Fruit fly (Drosophila melanogaster) whole organism, embryonic: ENCODE results near the gene Adsl.

Experiments used
- CG10274 ChIP-seq: fragments of 200-800 bp; sonication (Bioruptor generic); optimal IDR thresholded peaks from 3 replicates; lab custom pipeline; 2017; ENCODE audit warnings: missing biosample characterization, mild to moderate bottlenecking, missing genetic modification characterization
- CG10654 ChIP-seq: fragments of 200-800 bp; sonication (Bioruptor generic); optimal IDR thresholded peaks from 2 replicates; lab custom pipeline; 2016; ENCODE audit warnings: missing biosample characterization, missing genetic modification characterization
- CG11398 ChIP-seq: fragments of 200-800 bp; sonication (Bioruptor generic); optimal IDR thresholded peaks from 2 replicates; lab custom pipeline; 2016; ENCODE audit warnings: missing biosample characterization, missing genetic modification characterization
- CG11504 ChIP-seq: fragments of 200-800 bp; sonication (Bioruptor generic); optimal IDR thresholded peaks from 3 replicates; lab custom pipeline; 2019; ENCODE audit warnings: missing biosample characterization, mild to moderate bottlenecking, missing genetic modification characterization, moderate library complexity
- CG12236 ChIP-seq: fragments of 200-800 bp; sonication (Bioruptor generic); optimal IDR thresholded peaks from 2 replicates; lab custom pipeline; 2016; ENCODE audit warnings: missing biosample characterization, missing genetic modification characterization
- CG12391 ChIP-seq: fragments of 200-800 bp; sonication (Bioruptor generic); optimal IDR thresholded peaks from 3 replicates; lab custom pipeline; 2018; ENCODE audit warnings: missing biosample characterization, mild to moderate bottlenecking, missing genetic modification characterization, moderate library complexity
- CG15601 ChIP-seq: fragments of 200-800 bp; sonication (Bioruptor generic); optimal IDR thresholded peaks from 3 replicates; lab custom pipeline; 2019; ENCODE audit warnings: missing biosample characterization, mild to moderate bottlenecking, missing genetic modification characterization, moderate library complexity
- CG17328 ChIP-seq: fragments of 200-800 bp; sonication (Bioruptor generic); IDR thresholded peaks from 2 replicates; pipeline ENCODE4 v1.3.6; 2022; ENCODE audit warnings: missing biosample characterization, missing genetic modification characterization
- CG17361 ChIP-seq: fragments of 200-800 bp; sonication (Bioruptor generic); IDR thresholded peaks from 3 replicates; pipeline ENCODE4 v1.3.6; 2022; ENCODE audit warnings: missing biosample characterization, missing genetic modification characterization
- CG1792 ChIP-seq: fragments of 200-800 bp; sonication (Bioruptor generic); optimal IDR thresholded peaks from 2 replicates; lab custom pipeline; 2016; ENCODE audit warnings: missing biosample characterization, missing genetic modification characterization
- CG18619 ChIP-seq: fragments of 200-800 bp; sonication (Bioruptor generic); optimal IDR thresholded peaks from 3 replicates; lab custom pipeline; 2017; ENCODE audit warnings: missing biosample characterization, mild to moderate bottlenecking, missing genetic modification characterization
- CG30020 ChIP-seq: fragments of 200-800 bp; optimal IDR thresholded peaks from 2 replicates; lab custom pipeline; 2019; ENCODE audit warnings: missing biosample characterization, mild to moderate bottlenecking, missing genetic modification characterization, moderate library complexity
- CG34376 ChIP-seq: fragments of 200-800 bp; sonication (Bioruptor generic); optimal IDR thresholded peaks from 2 replicates; lab custom pipeline; 2018; ENCODE audit warnings: missing biosample characterization, mild to moderate bottlenecking, missing genetic modification characterization
- CG3847 ChIP-seq: fragments of 200-800 bp; sonication (Bioruptor generic); IDR thresholded peaks from 2 replicates; pipeline ENCODE4 v1.3.6; 2022; ENCODE audit warnings: missing biosample characterization, missing genetic modification characterization
- CG4820 ChIP-seq: fragments of 200-800 bp; sonication (Bioruptor generic); optimal IDR thresholded peaks from 3 replicates; lab custom pipeline; 2016; ENCODE audit warnings: missing biosample characterization, missing genetic modification characterization
- CG7963 ChIP-seq: fragments of 200-800 bp; sonication (Bioruptor generic); IDR thresholded peaks from 3 replicates; pipeline ENCODE4 v1.3.6; 2022; ENCODE audit warnings: missing biosample characterization, missing genetic modification characterization; ENCODE audit not compliant: partially characterized antibody
- CG8281 ChIP-seq: fragments of 200-800 bp; sonication (Bioruptor generic); optimal IDR thresholded peaks from 2 replicates; lab custom pipeline; 2018; ENCODE audit warnings: missing biosample characterization, mild to moderate bottlenecking, missing genetic modification characterization, moderate library complexity
- CG8359 ChIP-seq: fragments of 200-800 bp; sonication (Bioruptor generic); optimal IDR thresholded peaks from 2 replicates; lab custom pipeline; 2017; ENCODE audit warnings: missing biosample characterization, mild to moderate bottlenecking, missing genetic modification characterization, borderline replicate concordance
- CG8765 ChIP-seq: fragments of 200-800 bp; sonication (Bioruptor generic); IDR thresholded peaks from 2 replicates; pipeline ENCODE4 v1.3.6; 2022; ENCODE audit warnings: missing biosample characterization, missing genetic modification characterization
- CG9609 ChIP-seq: fragments of 200-800 bp; sonication (Bioruptor generic); optimal IDR thresholded peaks from 3 replicates; lab custom pipeline; 2016; ENCODE audit warnings: missing biosample characterization, missing genetic modification characterization
- Dfd ChIP-seq, 2 experiments: fragments of >200 bp; optimal IDR thresholded peaks; 2 replicates each; lab custom pipeline; 2017; ENCODE audit warnings: missing biosample characterization in 2 of 2, missing genetic modification characterization in 2 of 2
- Gsc ChIP-seq: fragments of 200-800 bp; sonication (Bioruptor generic); IDR thresholded peaks from 2 replicates; pipeline ENCODE4 v1.3.6; 2022; ENCODE audit warnings: missing biosample characterization, missing genetic modification characterization
- HLH54F ChIP-seq: fragments of 200-800 bp; sonication (Bioruptor generic); optimal IDR thresholded peaks from 3 replicates; lab custom pipeline; 2016; ENCODE audit warnings: missing biosample characterization, missing genetic modification characterization
- Mrtf ChIP-seq: fragments of 200-800 bp; sonication (Bioruptor generic); IDR thresholded peaks from 3 replicates; pipeline ENCODE4 v1.3.6; 2022; ENCODE audit warnings: missing biosample characterization, missing genetic modification characterization
- Neu2 ChIP-seq: fragments of 200-800 bp; sonication (Bioruptor generic); optimal IDR thresholded peaks from 3 replicates; lab custom pipeline; 2016; ENCODE audit warnings: missing biosample characterization, missing genetic modification characterization, borderline replicate concordance
- Nf-YA ChIP-seq: fragments of 200-800 bp; sonication (Bioruptor generic); IDR thresholded peaks from 2 replicates; pipeline ENCODE4 v1.3.6; 2022; ENCODE audit warnings: missing biosample characterization, missing genetic modification characterization
- Stat92E ChIP-seq, 3 experiments: fragments of >200 bp in 2 of 3; fragments of 200-800 bp in 1 of 3; sonication (Bioruptor generic) in 1 of 3; optimal IDR thresholded peaks; 2 replicates each; lab custom pipeline; 2017 to 2019; ENCODE audit warnings: missing biosample characterization in 3 of 3, missing genetic modification characterization in 3 of 3, mild to moderate bottlenecking in 1 of 3, moderate library complexity in 1 of 3
- TFAM ChIP-seq: fragments of 200-800 bp; sonication (Bioruptor generic); optimal IDR thresholded peaks from 2 replicates; lab custom pipeline; 2017; ENCODE audit warnings: missing biosample characterization, missing genetic modification characterization, inconsistent platforms
- Xrp1 ChIP-seq: fragments of 200-800 bp; sonication (Bioruptor generic); IDR thresholded peaks from 2 replicates; pipeline ENCODE4 v1.3.6; 2022; ENCODE audit warnings: missing biosample characterization, missing genetic modification characterization
- ash1 ChIP-seq: fragments of 200-800 bp; sonication (Bioruptor generic); optimal IDR thresholded peaks from 2 replicates; lab custom pipeline; 2018; ENCODE audit warnings: missing biosample characterization, mild to moderate bottlenecking, missing genetic modification characterization
- chinmo ChIP-seq: fragments of 200-800 bp; sonication (Bioruptor generic); IDR thresholded peaks from 4 replicates; pipeline ENCODE4 v1.3.6; 2022; ENCODE audit warnings: missing biosample characterization, missing genetic modification characterization; ENCODE audit not compliant: partially characterized antibody
- chm ChIP-seq: fragments of 200-800 bp; sonication (Bioruptor generic); IDR thresholded peaks from 2 replicates; pipeline ENCODE4 v1.3.6; 2022; ENCODE audit warnings: missing biosample characterization, missing genetic modification characterization
- croc ChIP-seq: fragments of 200-800 bp; sonication (Bioruptor generic); conservative IDR thresholded peaks from 3 replicates; pipeline ENCODE4 v1.3.6; 2022; ENCODE audit warnings: missing biosample characterization, missing genetic modification characterization
- dysf ChIP-seq: fragments of 200-800 bp; sonication (Bioruptor generic); IDR thresholded peaks from 3 replicates; pipeline ENCODE4 v1.3.6; 2022; ENCODE audit warnings: missing biosample characterization, missing genetic modification characterization
- grau ChIP-seq: fragments of 200-800 bp; optimal IDR thresholded peaks from 3 replicates; lab custom pipeline; 2019; ENCODE audit warnings: missing biosample characterization, mild to moderate bottlenecking, missing genetic modification characterization, moderate library complexity
- gt ChIP-seq: fragments of 200-800 bp; sonication (Bioruptor generic); IDR thresholded peaks from 2 replicates; pipeline ENCODE4 v1.3.6; 2022; ENCODE audit warnings: missing biosample characterization, missing genetic modification characterization
- her ChIP-seq: fragments of 200-800 bp; sonication (Bioruptor generic); optimal IDR thresholded peaks from 2 replicates; lab custom pipeline; 2016; ENCODE audit warnings: missing biosample characterization, missing genetic modification characterization
- ind ChIP-seq: fragments of 200-800 bp; sonication (Bioruptor generic); optimal IDR thresholded peaks from 3 replicates; lab custom pipeline; 2016; ENCODE audit warnings: missing biosample characterization, missing genetic modification characterization
- jing ChIP-seq: fragments of 200-800 bp; sonication (Bioruptor generic); optimal IDR thresholded peaks from 2 replicates; lab custom pipeline; 2018; ENCODE audit warnings: missing biosample characterization, mild to moderate bottlenecking, missing genetic modification characterization
- mld ChIP-seq: fragments of 200-800 bp; sonication (Bioruptor generic); IDR thresholded peaks from 3 replicates; pipeline ENCODE4 v1.3.6; 2022; ENCODE audit warnings: missing biosample characterization, missing genetic modification characterization; ENCODE audit not compliant: partially characterized antibody
- p53 ChIP-seq: fragments of 200-800 bp; sonication (Bioruptor generic); optimal IDR thresholded peaks from 2 replicates; lab custom pipeline; 2016; ENCODE audit warnings: missing biosample characterization, missing genetic modification characterization
- pfk ChIP-seq: fragments of 200-800 bp; sonication (Bioruptor generic); optimal IDR thresholded peaks from 2 replicates; lab custom pipeline; 2018; ENCODE audit warnings: missing biosample characterization, mild to moderate bottlenecking, missing genetic modification characterization, moderate library complexity
- phol ChIP-seq: fragments of 200-800 bp; sonication (Bioruptor generic); optimal IDR thresholded peaks from 3 replicates; lab custom pipeline; 2018; ENCODE audit warnings: missing biosample characterization, mild to moderate bottlenecking, missing genetic modification characterization, moderate library complexity
- pum ChIP-seq: fragments of 200-800 bp; sonication (Bioruptor generic); optimal IDR thresholded peaks from 2 replicates; lab custom pipeline; 2016; ENCODE audit warnings: missing biosample characterization, missing genetic modification characterization
- sd ChIP-seq: fragments of 200-800 bp; sonication (Bioruptor generic); optimal IDR thresholded peaks from 3 replicates; lab custom pipeline; 2018; ENCODE audit warnings: missing biosample characterization, mild to moderate bottlenecking, missing genetic modification characterization, moderate library complexity
- sens-2 ChIP-seq: fragments of 200-800 bp; sonication (Bioruptor generic); IDR thresholded peaks from 2 replicates; pipeline ENCODE4 v1.3.6; 2022; ENCODE audit warnings: missing biosample characterization, missing genetic modification characterization
- sim ChIP-seq: fragments of 200-800 bp; sonication (Bioruptor generic); IDR thresholded peaks from 2 replicates; pipeline ENCODE4 v1.3.6; 2022; ENCODE audit warnings: missing biosample characterization, missing genetic modification characterization
- tin ChIP-seq: fragments of 200-800 bp; sonication (Bioruptor generic); optimal IDR thresholded peaks from 3 replicates; lab custom pipeline; 2016; ENCODE audit warnings: missing biosample characterization, missing genetic modification characterization
- tio ChIP-seq: fragments of 200-800 bp; sonication (Bioruptor generic); optimal IDR thresholded peaks from 2 replicates; lab custom pipeline; 2017; ENCODE audit warnings: missing biosample characterization, missing genetic modification characterization, inconsistent platforms

Gene Adsl

DNA sequence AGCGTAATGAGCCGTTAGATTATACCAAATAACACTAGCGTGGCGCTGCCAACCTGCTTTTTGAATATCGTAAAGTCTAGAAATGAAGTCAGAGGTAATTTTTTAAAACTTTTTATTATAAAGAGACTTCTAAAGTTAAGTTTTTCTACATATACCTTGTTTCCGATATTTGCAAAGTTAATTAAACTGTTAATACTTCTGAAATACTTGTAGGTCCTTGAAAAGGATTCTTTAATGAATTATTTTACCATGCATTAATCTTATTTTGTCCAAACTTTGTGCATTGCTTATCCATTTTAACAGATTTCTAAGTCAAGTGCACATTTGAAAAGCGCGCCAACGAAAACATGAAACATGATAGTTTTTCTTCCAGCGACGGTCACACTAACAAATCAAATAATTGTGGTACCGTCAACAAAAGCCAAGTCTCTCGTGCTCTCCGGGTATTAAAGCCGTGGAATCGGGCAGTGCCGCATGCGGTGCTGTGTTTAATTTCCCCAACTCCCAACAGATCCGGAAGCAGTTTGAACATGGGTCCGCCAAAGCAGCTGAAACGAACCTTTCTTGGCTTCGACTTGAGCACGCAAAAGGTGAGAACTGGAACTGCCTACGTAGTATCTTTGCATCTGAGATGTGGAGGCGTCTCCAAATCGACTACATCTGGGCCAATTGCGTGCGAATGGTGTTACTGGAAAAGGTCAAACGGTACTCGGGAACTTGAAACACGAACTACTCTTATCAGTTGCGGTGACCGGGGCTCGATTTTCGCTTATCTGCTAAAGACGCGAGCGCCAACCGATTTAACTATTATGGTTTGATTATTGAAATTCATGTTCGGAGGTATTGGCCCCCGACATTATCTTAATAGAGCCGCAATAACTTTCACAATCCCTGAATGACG lies 24.6 kb downstream of the Adsl start, which contains the start of the genes EMC2A and CG3534 (continued):
- TF ChIP-seq tio: no peak
- no peak for TF ChIP-seq CG30020 (tag; lab: Kevin White, UChicago)
- TF ChIP-seq CG9609 (GFP tag; lab: Kevin White, UChicago): no peak
- no peak for TF ChIP-seq her (GFP tag; lab: Kevin White, UChicago)
- TF ChIP-seq TFAM (GFP tag; lab: Kevin White, UChicago): no peak
- TF ChIP-seq chm: no peak
- TF ChIP-seq CG15601 (tag; lab: Kevin White, UChicago): no peak
- TF ChIP-seq CG7963: no peak
- no peak for TF ChIP-seq CG11398 (GFP tag; lab: Kevin White, UChicago)
- TF ChIP-seq CG12391 (tag; lab: Kevin White, UChicago): no peak
- no peak for TF ChIP-seq chinmo (GFP tag; lab: Robert Waterston, UW)
- TF ChIP-seq jing: no peak
- TF ChIP-seq Xrp1: peak; percentile 44; the same call in 1 of the 2 replicates
- TF ChIP-seq dysf: no peak
- no peak for TF ChIP-seq pfk (GFP tag; lab: Kevin White, UChicago)
- no peak for TF ChIP-seq HLH54F (GFP tag; lab: Kevin White, UChicago)
- no peak for TF ChIP-seq Mrtf (GFP tag; lab: Robert Waterston, UW)
- TF ChIP-seq Neu2 (GFP tag; lab: Kevin White, UChicago): no peak
- TF ChIP-seq CG18619 (GFP tag; lab: Kevin White, UChicago): no peak
- no peak for TF ChIP-seq CG8281 (tag; lab: Kevin White, UChicago)
- no peak for TF ChIP-seq CG10654
- TF ChIP-seq CG3847 (GFP tag; lab: Robert Waterston, UW): no peak
- TF ChIP-seq mld (GFP tag; lab: Robert Waterston, UW): no peak
- no peak for TF ChIP-seq CG10274 (GFP tag; lab: Kevin White, UChicago)
- TF ChIP-seq CG34376 (GFP tag; lab: Kevin White, UChicago): peak; percentile 63
- TF ChIP-seq CG17328 (GFP tag; lab: Robert Waterston, UW): no peak
- TF ChIP-seq pum (GFP tag; lab: Kevin White, UChicago): peak; percentile 4
- no peak for TF ChIP-seq Nf-YA (GFP tag; lab: Robert Waterston, UW)
- peak; percentile 10 for TF ChIP-seq p53 (GFP tag; lab: Kevin White, UChicago)
- TF ChIP-seq CG11504 (tag; lab: Kevin White, UChicago): no peak
- TF ChIP-seq CG8359 (GFP tag; lab: Kevin White, UChicago): no peak
- TF ChIP-seq Gsc (GFP tag; lab: Robert Waterston, UW): no peak
- TF ChIP-seq sd (tag; lab: Kevin White, UChicago): no peak
- TF ChIP-seq gt (GFP tag; lab: Robert Waterston, UW): no peak
- no peak for TF ChIP-seq CG12236 (GFP tag; lab: Kevin White, UChicago)
- TF ChIP-seq Dfd (GFP tag; optimal IDR thresholded peaks at IDR 0.05; lab: Kevin White, UChicago): no peak
- TF ChIP-seq Stat92E (GFP tag; optimal IDR thresholded peaks at IDR 0.05; lab: Kevin White, UChicago): peak in 1 of 3 experiments; percentile 34
- no peak for TF ChIP-seq tin (GFP tag; lab: Kevin White, UChicago)
- TF ChIP-seq ash1 (GFP tag; lab: Kevin White, UChicago): no peak
- TF ChIP-seq CG4820 (GFP tag; lab: Kevin White, UChicago): no peak
- peak; percentile 68 for TF ChIP-seq phol (tag; lab: Kevin White, UChicago)
- no peak for TF ChIP-seq ind (GFP tag; lab: Kevin White, UChicago)
- no peak for TF ChIP-seq croc (GFP tag; lab: Robert Waterston, UW)
- TF ChIP-seq grau: no peak
- TF ChIP-seq CG8765 (GFP tag; lab: Robert Waterston, UW): no peak
- no peak for TF ChIP-seq sens-2
- no peak for TF ChIP-seq CG1792 (GFP tag; lab: Kevin White, UChicago)
- TF ChIP-seq sim (GFP tag; lab: Robert Waterston, UW): no peak
- TF ChIP-seq CG17361 (GFP tag; lab: Robert Waterston, UW): no peak; the same call in 2 of the 3 replicates
